Worm (Caenorhabditis elegans) whole organism, L3 larva: ENCODE results near the gene R02F11.3.

Source experiments
- aly-2 ChIP-seq: fragments of 150-350 bp; optimal IDR thresholded peaks from 2 replicates; lab custom pipeline; 2014; ENCODE audit warnings: missing biosample characterization, missing genetic modification characterization
- ceh-28 ChIP-seq: fragments of 150-350 bp; optimal IDR thresholded peaks from 2 replicates; lab custom pipeline; 2014; ENCODE audit warnings: missing biosample characterization, missing genetic modification reagents, missing genetic modification characterization
- ceh-82 ChIP-seq: fragments of 150-350 bp; optimal IDR thresholded peaks from 2 replicates; lab custom pipeline; 2014; ENCODE audit warnings: missing biosample characterization, missing genetic modification characterization
- jun-1 ChIP-seq: fragments of 150-350 bp; optimal IDR thresholded peaks from 2 replicates; lab custom pipeline; 2014; ENCODE audit warnings: missing biosample characterization, missing genetic modification reagents, missing genetic modification characterization
- lin-15B ChIP-seq: fragments of 150-350 bp; optimal IDR thresholded peaks from 2 replicates; lab custom pipeline; 2014; ENCODE audit warnings: missing biosample characterization, missing genetic modification characterization
- mdl-1 ChIP-seq: fragments of 150-350 bp; optimal IDR thresholded peaks from 2 replicates; lab custom pipeline; 2014; ENCODE audit warnings: missing biosample characterization, missing genetic modification characterization
- nhr-12 ChIP-seq: fragments of 150-350 bp; optimal IDR thresholded peaks from 2 replicates; lab custom pipeline; 2014; ENCODE audit warnings: missing biosample characterization, missing genetic modification characterization
- nhr-67 ChIP-seq: fragments of 150-350 bp; optimal IDR thresholded peaks from 2 replicates; lab custom pipeline; 2014; ENCODE audit warnings: missing biosample characterization, missing genetic modification characterization
- nhr-76 ChIP-seq: fragments of 150-350 bp; sonication (generic microtip); optimal IDR thresholded peaks from 5 replicates; lab custom pipeline; 2014; ENCODE audit warnings: missing biosample characterization, missing genetic modification characterization
- nhr-77 ChIP-seq: fragments of 150-350 bp; optimal IDR thresholded peaks from 2 replicates; lab custom pipeline; 2014; ENCODE audit warnings: missing biosample characterization, missing genetic modification characterization
- snpc-4 ChIP-seq: fragments of 150-350 bp; optimal IDR thresholded peaks from 2 replicates; lab custom pipeline; 2014; ENCODE audit warnings: missing biosample characterization, missing genetic modification characterization
- tbx-2 ChIP-seq: sonication (generic microtip); optimal IDR thresholded peaks from 2 replicates; lab custom pipeline; 2016; ENCODE audit warnings: mild to moderate bottlenecking, missing genetic modification characterization, missing compliant biosample characterization
- unc-39 ChIP-seq: sonication (generic microtip); optimal IDR thresholded peaks from 4 replicates; lab custom pipeline; 2017; ENCODE audit warnings: missing biosample characterization, missing genetic modification characterization
- unc-62 ChIP-seq: fragments of 150-350 bp; sonication (generic microtip); optimal IDR thresholded peaks from 4 replicates; lab custom pipeline; 2014; ENCODE audit warnings: missing biosample characterization, missing genetic modification reagents, missing genetic modification characterization

DNA sequence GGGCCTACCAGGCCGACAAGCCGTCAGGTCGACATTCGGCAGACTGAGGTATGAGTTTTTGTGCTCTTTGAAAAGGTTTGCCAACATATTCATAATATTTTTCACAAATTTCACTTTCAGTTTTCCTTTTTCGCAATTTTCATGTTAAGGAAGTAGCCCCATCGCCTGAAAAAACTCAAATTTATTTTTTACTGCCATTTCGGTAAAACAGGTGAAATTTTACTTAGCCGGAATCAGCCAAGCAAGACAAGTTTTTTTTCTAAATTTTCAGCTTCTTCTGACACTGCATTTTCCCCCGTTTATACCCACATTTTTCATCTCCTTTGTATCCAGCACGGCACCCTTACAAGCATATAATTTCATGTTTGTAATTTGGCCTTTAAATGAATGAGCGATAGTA, 14.2 kb downstream of the R02F11.3 start, which contains the start of gene R02F11.11:
- TF ChIP-seq jun-1 (tag; lab: Kevin White, UChicago) = no peak
- TF ChIP-seq tbx-2 = no peak
- no peak for TF ChIP-seq snpc-4
- TF ChIP-seq unc-39 (tag; lab: Kevin White, UChicago) = no peak
- no peak for TF ChIP-seq nhr-67 (tag; lab: Kevin White, UChicago)
- TF ChIP-seq nhr-12 (tag; lab: Kevin White, UChicago) = no peak
- no peak for TF ChIP-seq lin-15B (tag; lab: Kevin White, UChicago)
- no peak for TF ChIP-seq nhr-77 (tag; lab: Kevin White, UChicago)
- TF ChIP-seq unc-62 (GFP tag; lab: Kevin White, UChicago) = no peak
- TF ChIP-seq nhr-76 (tag; lab: Kevin White, UChicago) = no peak
- TF ChIP-seq aly-2 (tag; lab: Kevin White, UChicago) = no peak
- no peak for TF ChIP-seq mdl-1 (tag; lab: Kevin White, UChicago)
- TF ChIP-seq ceh-28 (tag; lab: Kevin White, UChicago) = no peak
- no peak for TF ChIP-seq ceh-82
